Worm (Caenorhabditis elegans): ENCODE measurements around the gene sri-63.

Gene sri-63

ce11 chrII:3250195-3250594, 37.0 kb upstream of the sri-63 start:
- TF ChIP-seq aly-1 (tag; optimal IDR thresholded peaks at IDR 0.05) (no peak), B0310.2 (tag; optimal IDR thresholded peaks at IDR 0.05) (no peak), tra-4 (tag; optimal IDR thresholded peaks at IDR 0.05) (no peak), tbx-11 (GFP tag; IDR thresholded peaks at IDR 0.05) (no peak), hnd-1 (tag; optimal IDR thresholded peaks at IDR 0.05) (no peak), sea-1 (GFP tag; conservative IDR thresholded peaks at IDR 0.05) (no peak), ceh-13 (GFP tag; optimal IDR thresholded peaks at IDR 0.05) (no peak), tbx-37 (GFP tag; conservative IDR thresholded peaks at IDR 0.05) (no peak), pes-1 (GFP tag; IDR thresholded peaks at IDR 0.05) (no peak)

ce11 chrII:3251782-3252181, 35.4 kb upstream of the sri-63 start:
- TF ChIP-seq ceh-36 (tag; optimal IDR thresholded peaks at IDR 0.05) = no peak
- no peak for TF ChIP-seq hmbx-1 (tag; optimal IDR thresholded peaks at IDR 0.05)
- TF ChIP-seq tbx-37 (GFP tag; conservative IDR thresholded peaks at IDR 0.05) = no peak
- TF ChIP-seq tra-4 (tag; optimal IDR thresholded peaks at IDR 0.05) = no peak
- no peak for TF ChIP-seq tbx-11 (GFP tag; IDR thresholded peaks at IDR 0.05)

- TF ChIP-seq flt-1 (GFP tag; IDR thresholded peaks at IDR 0.05) = no peak
- TF ChIP-seq pes-1 (GFP tag; IDR thresholded peaks at IDR 0.05) = no peak
- TF ChIP-seq tbx-37 (GFP tag; conservative IDR thresholded peaks at IDR 0.05) = no peak
- TF ChIP-seq tra-4 (tag; optimal IDR thresholded peaks at IDR 0.05) = no peak
- no peak for TF ChIP-seq hnd-1 (tag; optimal IDR thresholded peaks at IDR 0.05)
Observed at ce11 chrII:3259254-3259653, 27.9 kb upstream of the sri-63 start, which contains the start of gene gcy-19. TSS of gene gcy-19 (minus strand) at chrII:3259354.

- TF ChIP-seq ets-7 (tag; optimal IDR thresholded peaks at IDR 0.05) (no peak), hmg-4 (GFP tag; optimal IDR thresholded peaks at IDR 0.05) (no peak), ama-1 (optimal IDR thresholded peaks at IDR 0.05) (no peak), ceh-13 (GFP tag; optimal IDR thresholded peaks at IDR 0.05) (no peak), aly-1 (tag; optimal IDR thresholded peaks at IDR 0.05) (no peak), flt-1 (GFP tag; IDR thresholded peaks at IDR 0.05) (no peak), ceh-36 (tag; optimal IDR thresholded peaks at IDR 0.05) (no peak), F13C5.2 (tag; optimal IDR thresholded peaks at IDR 0.05) (no peak), B0310.2 (tag; optimal IDR thresholded peaks at IDR 0.05) (no peak)
Observed at ce11 chrII:3262504-3262903, 24.7 kb upstream of the sri-63 start, which contains the start of gene F02E11.2. TSS of gene F02E11.2 (plus strand) at chrII:3262804.

- TF ChIP-seq ets-7 (tag; optimal IDR thresholded peaks at IDR 0.05) (no peak), hmg-4 (GFP tag; optimal IDR thresholded peaks at IDR 0.05) (no peak), ceh-13 (GFP tag; optimal IDR thresholded peaks at IDR 0.05) (no peak)
Observed at ce11 chrII:3264704-3265103, 22.5 kb upstream of the sri-63 start.

ce11 chrII:3267365-3267764, 19.8 kb upstream of the sri-63 start, which contains the start of gene F02E11.7:
TSS of gene F02E11.7 (plus strand) at chrII:3267665.
- TF ChIP-seq tra-4 (tag; optimal IDR thresholded peaks at IDR 0.05) (no peak), B0310.2 (tag; optimal IDR thresholded peaks at IDR 0.05) (no peak), pes-1 (GFP tag; IDR thresholded peaks at IDR 0.05) (no peak), flt-1 (GFP tag; IDR thresholded peaks at IDR 0.05) (no peak), ceh-13 (GFP tag; optimal IDR thresholded peaks at IDR 0.05) (no peak), ets-7 (tag; optimal IDR thresholded peaks at IDR 0.05) (no peak), aly-1 (tag; optimal IDR thresholded peaks at IDR 0.05) (no peak), hmbx-1 (tag; optimal IDR thresholded peaks at IDR 0.05) (no peak), hmg-4 (GFP tag; optimal IDR thresholded peaks at IDR 0.05) (no peak), tbx-11 (GFP tag; IDR thresholded peaks at IDR 0.05) (no peak), tbx-37 (GFP tag; conservative IDR thresholded peaks at IDR 0.05) (no peak), sea-1 (GFP tag; conservative IDR thresholded peaks at IDR 0.05) (no peak), scrt-1 (GFP tag; IDR thresholded peaks at IDR 0.05) (no peak), F13C5.2 (tag; optimal IDR thresholded peaks at IDR 0.05) (no peak), ceh-36 (tag; optimal IDR thresholded peaks at IDR 0.05) (no peak), ama-1 (optimal IDR thresholded peaks at IDR 0.05) (no peak), hnd-1 (tag; optimal IDR thresholded peaks at IDR 0.05) (no peak)

- TF ChIP-seq flt-1 (GFP tag; IDR thresholded peaks at IDR 0.05) (peak; percentile 60; the same call in 1 of the 2 replicates), hnd-1 (tag; optimal IDR thresholded peaks at IDR 0.05) (peak; percentile 1), scrt-1 (GFP tag; IDR thresholded peaks at IDR 0.05) (0 out of 2 replicates have a peak, but pooled peaks have one; percentile 19), tbx-11 (GFP tag; IDR thresholded peaks at IDR 0.05) (peak; percentile 58), F13C5.2 (tag; optimal IDR thresholded peaks at IDR 0.05) (no peak), pes-1 (GFP tag; IDR thresholded peaks at IDR 0.05) (peak; percentile 82), hmg-4 (GFP tag; optimal IDR thresholded peaks at IDR 0.05) (no peak), ceh-13 (GFP tag; optimal IDR thresholded peaks at IDR 0.05) (peak; percentile 49)
Observed at ce11 chrII:3267815-3268214, 19.4 kb upstream of the sri-63 start.

- TF ChIP-seq flt-1 (GFP tag; IDR thresholded peaks at IDR 0.05) (no peak), ceh-13 (GFP tag; optimal IDR thresholded peaks at IDR 0.05) (no peak), hnd-1 (tag; optimal IDR thresholded peaks at IDR 0.05) (no peak), F13C5.2 (tag; optimal IDR thresholded peaks at IDR 0.05) (no peak), hmg-4 (GFP tag; optimal IDR thresholded peaks at IDR 0.05) (no peak), ceh-36 (tag; optimal IDR thresholded peaks at IDR 0.05) (no peak), tbx-11 (GFP tag; IDR thresholded peaks at IDR 0.05) (no peak), pes-1 (GFP tag; IDR thresholded peaks at IDR 0.05) (no peak), tbx-37 (GFP tag; conservative IDR thresholded peaks at IDR 0.05) (no peak), sea-1 (GFP tag; conservative IDR thresholded peaks at IDR 0.05) (no peak), tra-4 (tag; optimal IDR thresholded peaks at IDR 0.05) (no peak), aly-1 (tag; optimal IDR thresholded peaks at IDR 0.05) (no peak), hmbx-1 (tag; optimal IDR thresholded peaks at IDR 0.05) (no peak), ets-7 (tag; optimal IDR thresholded peaks at IDR 0.05) (no peak), scrt-1 (GFP tag; IDR thresholded peaks at IDR 0.05) (no peak), B0310.2 (tag; optimal IDR thresholded peaks at IDR 0.05) (no peak), ama-1 (optimal IDR thresholded peaks at IDR 0.05) (no peak)
Observed at ce11 chrII:3270598-3270997, 16.6 kb upstream of the sri-63 start.
